Fruit fly (Drosophila melanogaster) whole organism, embryonic: ENCODE results near the gene CG14866.

Experiments used
- Adf1 ChIP-seq: fragments of 200-800 bp; sonication (Bioruptor generic); IDR thresholded peaks from 2 replicates; pipeline ENCODE4 v1.3.6; 2022; ENCODE audit warnings: missing biosample characterization, missing genetic modification characterization
- Atf6 ChIP-seq: fragments of 200-800 bp; sonication (Bioruptor generic); IDR thresholded peaks from 2 replicates; pipeline ENCODE4 v1.3.6; 2022; ENCODE audit warnings: missing biosample characterization, missing genetic modification characterization
- Bgb ChIP-seq: fragments of 200-800 bp; sonication (Bioruptor generic); IDR thresholded peaks from 2 replicates; pipeline ENCODE4 v1.3.6; 2022; ENCODE audit warnings: missing biosample characterization, missing genetic modification characterization; ENCODE audit not compliant: partially characterized antibody
- CG11398 ChIP-seq: fragments of 200-800 bp; sonication (Bioruptor generic); optimal IDR thresholded peaks from 2 replicates; lab custom pipeline; 2016; ENCODE audit warnings: missing biosample characterization, missing genetic modification characterization
- CG14860 ChIP-seq: fragments of 200-800 bp; sonication (Bioruptor generic); IDR thresholded peaks from 3 replicates; pipeline ENCODE4 v1.3.6; 2022; ENCODE audit warnings: missing biosample characterization, missing genetic modification characterization; ENCODE audit not compliant: partially characterized antibody
- CG15011 ChIP-seq: fragments of 200-800 bp; sonication (Bioruptor generic); optimal IDR thresholded peaks from 3 replicates; lab custom pipeline; 2018; ENCODE audit warnings: missing biosample characterization, mild to moderate bottlenecking, missing genetic modification characterization
- CG17359 ChIP-seq: fragments of 200-800 bp; sonication (Bioruptor generic); optimal IDR thresholded peaks from 3 replicates; lab custom pipeline; 2018; ENCODE audit warnings: missing biosample characterization, mild to moderate bottlenecking, missing genetic modification characterization, moderate library complexity
- CG18619 ChIP-seq: fragments of 200-800 bp; sonication (Bioruptor generic); optimal IDR thresholded peaks from 3 replicates; lab custom pipeline; 2017; ENCODE audit warnings: missing biosample characterization, mild to moderate bottlenecking, missing genetic modification characterization
- CG2120 ChIP-seq: fragments of 200-800 bp; sonication (Bioruptor generic); optimal IDR thresholded peaks from 3 replicates; lab custom pipeline; 2016; ENCODE audit warnings: missing biosample characterization, missing genetic modification characterization
- CG2678 ChIP-seq: fragments of 200-800 bp; sonication (Bioruptor generic); optimal IDR thresholded peaks from 3 replicates; lab custom pipeline; 2019; ENCODE audit warnings: missing biosample characterization, mild to moderate bottlenecking, missing genetic modification characterization, moderate library complexity
- CG31224 ChIP-seq: fragments of 200-800 bp; sonication (Bioruptor generic); IDR thresholded peaks from 2 replicates; pipeline ENCODE4 v1.3.6; 2022; ENCODE audit warnings: missing biosample characterization, missing genetic modification characterization
- CG33557 ChIP-seq: fragments of 200-800 bp; sonication (Bioruptor generic); optimal IDR thresholded peaks from 2 replicates; lab custom pipeline; 2019; ENCODE audit warnings: missing biosample characterization, mild to moderate bottlenecking, missing genetic modification characterization, moderate library complexity
- CG4617 ChIP-seq: fragments of 200-800 bp; sonication (Bioruptor generic); optimal IDR thresholded peaks from 3 replicates; lab custom pipeline; 2016; ENCODE audit warnings: missing biosample characterization, missing genetic modification characterization, borderline replicate concordance
- CG6813 ChIP-seq: fragments of 200-800 bp; sonication (Bioruptor generic); optimal IDR thresholded peaks from 2 replicates; lab custom pipeline; 2017; ENCODE audit warnings: missing biosample characterization, missing genetic modification characterization, mild to moderate bottlenecking, moderate library complexity, missing genetic modification reagents
- CG7839 ChIP-seq: fragments of 200-800 bp; sonication (Bioruptor generic); optimal IDR thresholded peaks from 3 replicates; lab custom pipeline; 2018; ENCODE audit warnings: missing biosample characterization, mild to moderate bottlenecking, missing genetic modification characterization, moderate library complexity
- CG8290 ChIP-seq, 3 experiments: fragments of 200-800 bp; sonication (Bioruptor generic); optimal IDR thresholded peaks; 2 replicates each; lab custom pipeline; 2016 to 2019; ENCODE audit warnings: missing biosample characterization in 3 of 3, missing genetic modification characterization in 3 of 3, mild to moderate bottlenecking in 2 of 3, moderate library complexity in 1 of 3
- CG8388 ChIP-seq: fragments of 200-800 bp; sonication (Bioruptor generic); optimal IDR thresholded peaks from 2 replicates; lab custom pipeline; 2019; ENCODE audit warnings: missing biosample characterization, mild to moderate bottlenecking, missing genetic modification characterization, moderate library complexity
- CG8765 ChIP-seq: fragments of 200-800 bp; sonication (Bioruptor generic); IDR thresholded peaks from 2 replicates; pipeline ENCODE4 v1.3.6; 2022; ENCODE audit warnings: missing biosample characterization, missing genetic modification characterization
- CG8924 ChIP-seq: fragments of 200-800 bp; optimal IDR thresholded peaks from 3 replicates; lab custom pipeline; 2019; ENCODE audit warnings: missing biosample characterization, mild to moderate bottlenecking, missing genetic modification characterization, moderate library complexity
- Doc3 ChIP-seq: fragments of 200-800 bp; sonication (Bioruptor generic); IDR thresholded peaks from 3 replicates; pipeline ENCODE4 v1.3.6; 2022; ENCODE audit warnings: missing biosample characterization, missing genetic modification characterization; ENCODE audit not compliant: partially characterized antibody
- E2f1 ChIP-seq: fragments of 200-800 bp; sonication (Bioruptor generic); IDR thresholded peaks from 2 replicates; pipeline ENCODE4 v1.3.6; 2022; ENCODE audit warnings: missing biosample characterization, missing genetic modification characterization
- Eip74EF ChIP-seq, 2 experiments: fragments of 200-800 bp in 1 of 2; fragments of >200 bp in 1 of 2; sonication (Bioruptor generic) in 1 of 2; optimal IDR thresholded peaks; 2 replicates each; lab custom pipeline; 2017 to 2019; ENCODE audit warnings: missing biosample characterization in 2 of 2, missing genetic modification characterization in 2 of 2, mild to moderate bottlenecking in 1 of 2, moderate library complexity in 1 of 2
- Fer3 ChIP-seq: fragments of 200-800 bp; sonication (Bioruptor generic); optimal IDR thresholded peaks from 2 replicates; lab custom pipeline; 2018; ENCODE audit warnings: missing biosample characterization, mild to moderate bottlenecking, missing genetic modification characterization, moderate library complexity
- HLH54F ChIP-seq: fragments of 200-800 bp; sonication (Bioruptor generic); optimal IDR thresholded peaks from 3 replicates; lab custom pipeline; 2016; ENCODE audit warnings: missing biosample characterization, missing genetic modification characterization
- Hmx ChIP-seq: fragments of 200-800 bp; sonication (Bioruptor generic); optimal IDR thresholded peaks from 2 replicates; lab custom pipeline; 2016; ENCODE audit warnings: missing biosample characterization, missing genetic modification characterization
- Max ChIP-seq: fragments of 200-800 bp; sonication (Bioruptor generic); optimal IDR thresholded peaks from 2 replicates; lab custom pipeline; 2016; ENCODE audit warnings: missing biosample characterization, mild to moderate bottlenecking, missing genetic modification characterization
- Meics ChIP-seq: fragments of 200-800 bp; sonication (Bioruptor generic); optimal IDR thresholded peaks from 2 replicates; lab custom pipeline; 2017; ENCODE audit warnings: missing biosample characterization, mild to moderate bottlenecking, missing genetic modification characterization
- Mes4 ChIP-seq: fragments of 200-800 bp; sonication (Bioruptor generic); optimal IDR thresholded peaks from 2 replicates; lab custom pipeline; 2016; ENCODE audit warnings: missing biosample characterization, missing genetic modification characterization
- Myb ChIP-seq: fragments of 200-800 bp; sonication (Bioruptor generic); optimal IDR thresholded peaks from 2 replicates; lab custom pipeline; 2016; ENCODE audit warnings: missing biosample characterization, missing genetic modification characterization
- NFAT ChIP-seq: fragments of 200-800 bp; sonication (Bioruptor generic); IDR thresholded peaks from 2 replicates; pipeline ENCODE4 v1.3.6; 2022; ENCODE audit warnings: missing biosample characterization, missing genetic modification characterization
- NfI ChIP-seq: fragments of 200-800 bp; sonication (Bioruptor generic); optimal IDR thresholded peaks from 3 replicates; lab custom pipeline; 2018; ENCODE audit warnings: missing biosample characterization, mild to moderate bottlenecking, missing genetic modification characterization, moderate library complexity
- PHDP ChIP-seq: fragments of 200-800 bp; sonication (Bioruptor generic); optimal IDR thresholded peaks from 3 replicates; lab custom pipeline; 2018; ENCODE audit warnings: missing biosample characterization, mild to moderate bottlenecking, missing genetic modification characterization, moderate library complexity
- YL-1 ChIP-seq: fragments of 200-800 bp; sonication (Bioruptor generic); optimal IDR thresholded peaks from 3 replicates; lab custom pipeline; 2017; ENCODE audit warnings: missing biosample characterization, mild to moderate bottlenecking, missing genetic modification characterization
- caup ChIP-seq: fragments of 200-800 bp; sonication (Bioruptor generic); optimal IDR thresholded peaks from 3 replicates; lab custom pipeline; 2017; ENCODE audit warnings: missing biosample characterization, mild to moderate bottlenecking, missing genetic modification characterization, moderate library complexity; ENCODE audit not compliant: severe bottlenecking
- cg ChIP-seq: fragments of 200-800 bp; sonication (Bioruptor generic); optimal IDR thresholded peaks from 3 replicates; lab custom pipeline; 2019; ENCODE audit warnings: missing biosample characterization, mild to moderate bottlenecking, missing genetic modification characterization, moderate library complexity
- crp ChIP-seq, 2 experiments: fragments of 200-800 bp; sonication (Bioruptor generic); optimal IDR thresholded peaks; 2 replicates in 1 of 2; 3 replicates in 1 of 2; lab custom pipeline; 2017; ENCODE audit warnings: missing biosample characterization in 2 of 2, missing genetic modification characterization in 2 of 2, mild to moderate bottlenecking in 1 of 2, moderate library complexity in 1 of 2
- disco-r ChIP-seq: fragments of 200-800 bp; sonication (Bioruptor generic); optimal IDR thresholded peaks from 2 replicates; lab custom pipeline; 2016; ENCODE audit warnings: missing biosample characterization, missing genetic modification characterization
- ftz-f1 ChIP-seq: fragments of 200-800 bp; sonication (Bioruptor generic); optimal IDR thresholded peaks from 2 replicates; lab custom pipeline; 2016; ENCODE audit warnings: missing biosample characterization, missing genetic modification characterization
- gem ChIP-seq: fragments of 200-800 bp; sonication (Bioruptor generic); optimal IDR thresholded peaks from 2 replicates; lab custom pipeline; 2019; ENCODE audit warnings: missing biosample characterization, mild to moderate bottlenecking, missing genetic modification characterization, moderate library complexity
- grn ChIP-seq: fragments of 200-800 bp; sonication (Bioruptor generic); optimal IDR thresholded peaks from 3 replicates; lab custom pipeline; 2017; ENCODE audit warnings: missing biosample characterization, missing genetic modification characterization
- lab ChIP-seq: fragments of 200-800 bp; sonication (Bioruptor generic); optimal IDR thresholded peaks from 3 replicates; lab custom pipeline; 2017; ENCODE audit warnings: missing biosample characterization, missing genetic modification characterization, mild to moderate bottlenecking, moderate library complexity, missing genetic modification reagents
- pb ChIP-seq: fragments of 200-800 bp; sonication (Bioruptor generic); optimal IDR thresholded peaks from 3 replicates; lab custom pipeline; 2016; ENCODE audit warnings: missing biosample characterization, missing genetic modification characterization
- row ChIP-seq: fragments of 200-800 bp; sonication (Bioruptor generic); IDR thresholded peaks from 3 replicates; pipeline ENCODE4 v1.3.6; 2022; ENCODE audit warnings: missing biosample characterization, missing genetic modification characterization
- sens ChIP-seq: fragments of 200-800 bp; sonication (Bioruptor generic); peaks from one replicate; lab custom pipeline; 2016; ENCODE audit warnings: missing biosample characterization, missing genetic modification characterization
- wek ChIP-seq: fragments of 200-800 bp; sonication (Bioruptor generic); optimal IDR thresholded peaks from 3 replicates; lab custom pipeline; 2018; ENCODE audit warnings: missing biosample characterization, mild to moderate bottlenecking, missing genetic modification characterization, moderate library complexity
- zfh2 ChIP-seq: fragments of 200-800 bp; sonication (Bioruptor generic); optimal IDR thresholded peaks from 2 replicates; lab custom pipeline; 2016; ENCODE audit warnings: missing biosample characterization, missing genetic modification characterization

The CG14866 gene

DNA sequence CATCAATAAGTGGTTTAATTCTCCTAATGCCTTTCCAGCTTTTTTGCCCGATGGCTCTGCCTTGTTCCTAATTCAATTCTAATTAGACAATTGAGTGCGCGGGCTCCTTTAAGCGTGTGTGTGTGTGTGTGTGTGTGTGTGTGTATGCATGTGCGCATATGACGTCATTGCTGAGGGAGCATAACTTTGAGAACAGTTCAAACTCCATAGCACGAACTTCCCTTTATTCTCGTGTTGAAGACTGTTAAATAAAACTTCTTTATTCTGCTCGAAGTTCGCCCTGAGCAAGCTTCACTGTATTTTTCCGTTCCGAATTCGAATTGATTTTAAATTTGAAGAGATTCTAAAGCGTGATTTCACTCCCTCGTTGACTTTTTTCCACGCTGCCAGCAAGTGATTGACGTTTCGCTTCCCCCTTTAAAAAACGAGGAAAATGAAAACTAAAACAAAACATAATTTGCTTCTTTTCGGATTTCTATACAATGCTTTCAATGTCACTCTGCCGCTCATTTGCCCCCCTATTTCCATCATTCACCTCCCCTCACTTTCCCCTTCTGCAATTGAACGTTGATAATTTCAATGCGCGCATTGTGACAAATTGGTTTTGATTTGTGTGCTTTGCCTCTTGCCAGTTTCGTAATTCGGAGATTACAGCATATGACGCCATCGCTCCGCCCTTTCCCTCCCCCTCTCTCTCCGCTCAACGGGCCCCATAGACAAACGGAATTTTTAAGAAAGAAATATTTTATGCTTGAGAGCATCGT is 23.8 kb upstream of the CG14866 start (continued):
- TF ChIP-seq CG7839 (tag; lab: Kevin White, UChicago) (peak; percentile 37), E2f1 (GFP tag; lab: Robert Waterston, UW) (no peak), YL-1 (GFP tag; lab: Kevin White, UChicago) (no peak), disco-r (GFP tag; lab: Kevin White, UChicago) (peak; percentile 49), cg (GFP tag; lab: Kevin White, UChicago) (peak; percentile 61), CG2678 (tag; lab: Kevin White, UChicago) (peak; percentile 43), sens (GFP tag; lab: Kevin White, UChicago) (peak; percentile 74), CG33557 (GFP tag; lab: Kevin White, UChicago) (no peak), Atf6 (GFP tag; lab: Robert Waterston, UW) (no peak), row (GFP tag; lab: Robert Waterston, UW) (no peak), ftz-f1 (peak; percentile 52), Mes4 (GFP tag; lab: Kevin White, UChicago) (no peak), Doc3 (GFP tag; lab: Robert Waterston, UW) (no peak), CG2120 (GFP tag; lab: Kevin White, UChicago) (peak; percentile 61), Max (GFP tag; lab: Kevin White, UChicago) (no peak), CG17359 (tag; lab: Kevin White, UChicago) (no peak), Fer3 (peak; percentile 25), Myb (GFP tag; lab: Kevin White, UChicago) (peak; percentile 19), CG15011 (GFP tag; lab: Kevin White, UChicago) (peak; percentile 29), Meics (GFP tag; lab: Kevin White, UChicago) (peak; percentile 50), wek (no peak), NFAT (GFP tag; lab: Robert Waterston, UW) (no peak), pb (GFP tag; lab: Kevin White, UChicago) (no peak), gem (tag; lab: Kevin White, UChicago) (peak; percentile 43), CG6813 (no peak), Bgb (no peak), CG14860 (GFP tag; lab: Robert Waterston, UW) (no peak), CG8765 (GFP tag; lab: Robert Waterston, UW) (no peak), CG8924 (peak; percentile 14), CG18619 (GFP tag; lab: Kevin White, UChicago) (no peak), grn (GFP tag; lab: Kevin White, UChicago) (no peak), HLH54F (GFP tag; lab: Kevin White, UChicago) (peak; percentile 6), Eip74EF (GFP tag; optimal IDR thresholded peaks at IDR 0.05; lab: Kevin White, UChicago) (no peak), caup (GFP tag; lab: Kevin White, UChicago) (no peak), NfI (GFP tag; lab: Kevin White, UChicago) (peak; percentile 27), CG4617 (no peak), lab (peak; percentile 45), CG11398 (no peak), Hmx (GFP tag; lab: Kevin White, UChicago) (no peak), CG8290 (GFP tag; optimal IDR thresholded peaks at IDR 0.05; lab: Kevin White, UChicago) (no peak), CG8290 (tag; optimal IDR thresholded peaks at IDR 0.05; lab: Kevin White, UChicago) (peak in 1 of 2 experiments; percentile 53), PHDP (tag; lab: Kevin White, UChicago) (no peak), zfh2 (GFP tag; lab: Kevin White, UChicago) (peak; percentile 6), CG31224 (no peak), CG8388 (GFP tag; lab: Kevin White, UChicago) (peak; percentile 13), crp (GFP tag; optimal IDR thresholded peaks at IDR 0.05; lab: Kevin White, UChicago) (no peak), Adf1 (GFP tag; lab: Robert Waterston, UW) (no peak)
